Worm (Caenorhabditis elegans) whole organism, L4 larva: ENCODE data around the gene nlp-59.

Experiments
- D1046.2 ChIP-seq: fragments of 200-800 bp; sonication (Bioruptor generic); IDR thresholded peaks from 2 replicates; pipeline ENCODE4 v1.3.6; 2022; ENCODE audit warnings: missing genetic modification characterization, missing compliant biosample characterization
- F10B5.3 ChIP-seq: sonication (generic microtip); optimal IDR thresholded peaks from 2 replicates; lab custom pipeline; 2016; ENCODE audit warnings: mild to moderate bottlenecking, missing genetic modification characterization, missing compliant biosample characterization
- F26F4.8 ChIP-seq: fragments of 200-800 bp; sonication (Bioruptor generic); conservative IDR thresholded peaks from 2 replicates; pipeline ENCODE4 v1.3.6; 2022; ENCODE audit warnings: missing genetic modification characterization, missing compliant biosample characterization
- F37D6.2 ChIP-seq: sonication (generic microtip); optimal IDR thresholded peaks from 2 replicates; lab custom pipeline; 2016; ENCODE audit warnings: mild to moderate bottlenecking, missing genetic modification characterization, missing compliant biosample characterization
- T20F7.1 ChIP-seq: fragments of 200-800 bp; sonication (Bioruptor generic); optimal IDR thresholded peaks from 2 replicates; lab custom pipeline; 2018; ENCODE audit warnings: mild to moderate bottlenecking, missing genetic modification characterization, missing compliant biosample characterization
- ama-1 ChIP-seq: fragments of 150-350 bp; optimal IDR thresholded peaks from 2 replicates; lab custom pipeline; 2014; ENCODE audit warnings: inconsistent platforms, mixed read lengths
- attf-4 ChIP-seq: sonication (generic microtip); optimal IDR thresholded peaks from 3 replicates; lab custom pipeline; 2017; ENCODE audit warnings: missing biosample characterization, missing genetic modification characterization
- ceh-44 ChIP-seq: fragments of 200-800 bp; sonication (Bioruptor generic); IDR thresholded peaks from 2 replicates; pipeline ENCODE4 v1.3.6; 2022; ENCODE audit warnings: missing genetic modification reagents, missing genetic modification characterization, missing compliant biosample characterization
- ctbp-1 ChIP-seq: fragments of 200-800 bp; sonication (Bioruptor generic); IDR thresholded peaks from 2 replicates; pipeline ENCODE4 v1.3.6; 2022; ENCODE audit warnings: missing genetic modification reagents, missing genetic modification characterization, missing compliant biosample characterization
- daf-19 ChIP-seq: fragments of 200-800 bp; sonication (Bioruptor generic); conservative IDR thresholded peaks from 2 replicates; pipeline ENCODE4 v1.3.6; 2022; ENCODE audit warnings: missing genetic modification characterization, missing compliant biosample characterization
- daf-8 ChIP-seq: fragments of 200-800 bp; sonication (Bioruptor generic); IDR thresholded peaks from 2 replicates; pipeline ENCODE4 v1.3.6; 2022; ENCODE audit warnings: missing genetic modification characterization, missing compliant biosample characterization
- dmd-8 ChIP-seq: fragments of 200-800 bp; sonication (Bioruptor generic); IDR thresholded peaks from 2 replicates; pipeline ENCODE4 v1.3.6; 2022; ENCODE audit warnings: missing genetic modification characterization, missing compliant biosample characterization
- dpl-1 ChIP-seq: fragments of 150-350 bp; optimal IDR thresholded peaks from 2 replicates; lab custom pipeline; 2014; ENCODE audit warnings: missing biosample characterization, missing genetic modification reagents, missing genetic modification characterization
- duxl-1 ChIP-seq: sonication (generic microtip); optimal IDR thresholded peaks from 2 replicates; lab custom pipeline; 2016; ENCODE audit warnings: mild to moderate bottlenecking, missing genetic modification characterization, moderate library complexity, missing compliant biosample characterization; ENCODE audit not compliant: poor library complexity
- egl-27 ChIP-seq: sonication (generic microtip); optimal IDR thresholded peaks from 3 replicates; lab custom pipeline; 2017; ENCODE audit warnings: missing biosample characterization, missing genetic modification reagents, missing genetic modification characterization
- fkh-10 ChIP-seq: fragments of 150-350 bp; optimal IDR thresholded peaks from 2 replicates; lab custom pipeline; 2014; ENCODE audit warnings: missing biosample characterization, missing genetic modification reagents, missing genetic modification characterization
- gei-8 ChIP-seq: fragments of 200-800 bp; sonication (Bioruptor generic); optimal IDR thresholded peaks from 2 replicates; lab custom pipeline; 2018; ENCODE audit warnings: mild to moderate bottlenecking, missing genetic modification characterization, missing compliant biosample characterization
- hif-1 ChIP-seq, 2 experiments: sonication (generic microtip); optimal IDR thresholded peaks; 2 replicates each; lab custom pipeline; 2016 to 2017; ENCODE audit warnings: missing compliant biosample characterization in 2 of 2, missing genetic modification characterization in 2 of 2, missing genetic modification reagents in 2 of 2, missing genotype in 2 of 2, mild to moderate bottlenecking in 1 of 2
- hlh-30 ChIP-seq: sonication (generic microtip); optimal IDR thresholded peaks from 2 replicates; lab custom pipeline; 2017; ENCODE audit warnings: antibody characterized with exemption, mild to moderate bottlenecking, missing genetic modification characterization, missing compliant biosample characterization; ENCODE audit not compliant: insufficient read depth
- hmg-1.1 ChIP-seq: fragments of 200-800 bp; sonication (Bioruptor generic); IDR thresholded peaks from 2 replicates; pipeline ENCODE4 v1.3.6; 2022; ENCODE audit warnings: missing genetic modification reagents, missing genetic modification characterization, missing compliant biosample characterization
- lin-13 ChIP-seq: fragments of 150-350 bp; optimal IDR thresholded peaks from 2 replicates; lab custom pipeline; 2014; ENCODE audit warnings: missing biosample characterization, missing genetic modification reagents, missing genetic modification characterization
- lin-15B ChIP-seq: fragments of 150-350 bp; sonication (generic microtip); optimal IDR thresholded peaks from 3 replicates; lab custom pipeline; 2014; ENCODE audit warnings: missing biosample characterization, missing genetic modification characterization
- lin-29 ChIP-seq: fragments of 200-800 bp; sonication (Bioruptor generic); IDR thresholded peaks from 2 replicates; pipeline ENCODE4 v1.3.6; 2022; ENCODE audit warnings: missing genetic modification reagents, missing genetic modification characterization, missing compliant biosample characterization
- lir-3 ChIP-seq: sonication (generic microtip); optimal IDR thresholded peaks from 2 replicates; lab custom pipeline; 2016; ENCODE audit warnings: mild to moderate bottlenecking, missing genetic modification characterization, missing compliant biosample characterization
- lsy-2 ChIP-seq, 2 experiments: fragments of 150-350 bp in 1 of 2; sonication (generic microtip) in 1 of 2; optimal IDR thresholded peaks; 2 replicates each; lab custom pipeline; 2014 to 2017; ENCODE audit warnings: missing biosample characterization in 2 of 2, missing genetic modification characterization in 2 of 2
- madf-9 ChIP-seq: fragments of 200-800 bp; sonication (Bioruptor generic); conservative IDR thresholded peaks from 2 replicates; pipeline ENCODE4 v1.3.6; 2022; ENCODE audit warnings: missing genetic modification reagents, missing genetic modification characterization, missing compliant biosample characterization
- mdl-1 ChIP-seq, 2 experiments: fragments of 150-350 bp in 1 of 2; sonication (generic microtip) in 1 of 2; optimal IDR thresholded peaks; 2 replicates each; lab custom pipeline; 2014 to 2017; ENCODE audit warnings: missing biosample characterization in 2 of 2, missing genetic modification characterization in 2 of 2
- mes-2 ChIP-seq: sonication (generic microtip); optimal IDR thresholded peaks from 2 replicates; lab custom pipeline; 2016; ENCODE audit warnings: missing genotype, mild to moderate bottlenecking, missing genetic modification characterization, missing compliant biosample characterization; ENCODE audit not compliant: poor library complexity, severe bottlenecking
- mxl-2 ChIP-seq: fragments of 200-800 bp; sonication (Bioruptor generic); conservative IDR thresholded peaks from 2 replicates; pipeline ENCODE4 v1.3.6; 2022; ENCODE audit warnings: missing genetic modification reagents, missing genetic modification characterization, missing compliant biosample characterization
- mxl-3 ChIP-seq: fragments of 200-800 bp; sonication (Bioruptor generic); optimal IDR thresholded peaks from 2 replicates; lab custom pipeline; 2018; ENCODE audit warnings: mild to moderate bottlenecking, missing genetic modification characterization, missing compliant biosample characterization
- nhr-10 ChIP-seq: fragments of 150-350 bp; optimal IDR thresholded peaks from 2 replicates; lab custom pipeline; 2014; ENCODE audit warnings: missing biosample characterization, missing genetic modification characterization
- nhr-102 ChIP-seq: sonication (generic microtip); optimal IDR thresholded peaks from 2 replicates; lab custom pipeline; 2016; ENCODE audit warnings: mild to moderate bottlenecking, missing genetic modification characterization, moderate library complexity, missing compliant biosample characterization
- nhr-11 ChIP-seq: fragments of 150-350 bp; optimal IDR thresholded peaks from 2 replicates; lab custom pipeline; 2014; ENCODE audit warnings: missing biosample characterization, missing genetic modification characterization
- nhr-237 ChIP-seq: sonication (generic microtip); optimal IDR thresholded peaks from 2 replicates; lab custom pipeline; 2017; ENCODE audit warnings: missing biosample characterization, missing genetic modification characterization
- nhr-28 ChIP-seq: fragments of 150-350 bp; optimal IDR thresholded peaks from 2 replicates; lab custom pipeline; 2014; ENCODE audit warnings: missing biosample characterization, missing genetic modification characterization
- nhr-42 ChIP-seq: fragments of 200-800 bp; sonication (Bioruptor generic); IDR thresholded peaks from 2 replicates; pipeline ENCODE4 v1.3.6; 2022; ENCODE audit warnings: missing genetic modification characterization, missing compliant biosample characterization
- pha-4 ChIP-seq, 2 experiments: fragments of 150-350 bp in 1 of 2; fragments of 200-800 bp in 1 of 2; sonication (Bioruptor generic) in 1 of 2; IDR thresholded peaks in 1 of 2; optimal IDR thresholded peaks in 1 of 2; 2 replicates each; pipeline versions ENCODE4 v1.3.6 to Lab custom; 2014 to 2022; ENCODE audit warnings: missing genetic modification characterization in 2 of 2, missing genetic modification reagents in 2 of 2, missing biosample characterization in 1 of 2, missing compliant biosample characterization in 1 of 2
- pqm-1 ChIP-seq: sonication (generic microtip); optimal IDR thresholded peaks from 2 replicates; lab custom pipeline; 2017; ENCODE audit warnings: missing biosample characterization, missing genetic modification characterization
- snpc-4 ChIP-seq: fragments of 150-350 bp; optimal IDR thresholded peaks from 2 replicates; lab custom pipeline; 2014; ENCODE audit warnings: missing biosample characterization, missing genetic modification characterization
- tag-97 ChIP-seq: fragments of 200-800 bp; sonication (Bioruptor generic); IDR thresholded peaks from 2 replicates; pipeline ENCODE4 v1.3.6; 2022; ENCODE audit warnings: missing genetic modification characterization, missing compliant biosample characterization
- unc-130 ChIP-seq: sonication (generic microtip); optimal IDR thresholded peaks from 2 replicates; lab custom pipeline; 2016; ENCODE audit warnings: missing genetic modification reagents, missing genetic modification characterization, missing compliant biosample characterization
- unc-39 ChIP-seq: sonication (generic microtip); optimal IDR thresholded peaks from 2 replicates; lab custom pipeline; 2017; ENCODE audit warnings: missing biosample characterization, missing genetic modification characterization
- unc-62 ChIP-seq, 3 experiments: fragments of 150-350 bp in 1 of 3; sonication (generic microtip); optimal IDR thresholded peaks in 2 of 3; peaks in 1 of 3; 1 replicate in 1 of 3; 2 replicates in 2 of 3; lab custom pipeline; 2014 to 2017; ENCODE audit warnings: missing biosample characterization in 3 of 3, missing genetic modification characterization in 3 of 3, missing genetic modification reagents in 3 of 3, missing genotype in 1 of 3
- vab-7 ChIP-seq: fragments of 200-800 bp; sonication (Bioruptor generic); IDR thresholded peaks from 2 replicates; pipeline ENCODE4 v1.3.6; 2022; ENCODE audit warnings: missing genetic modification reagents, missing genetic modification characterization, missing compliant biosample characterization
- zag-1 ChIP-seq: fragments of 150-350 bp; optimal IDR thresholded peaks from 2 replicates; lab custom pipeline; 2014; ENCODE audit warnings: missing biosample characterization, missing genetic modification characterization
- zfp-3 ChIP-seq: fragments of 200-800 bp; sonication (Bioruptor generic); conservative IDR thresholded peaks from 2 replicates; pipeline ENCODE4 v1.3.6; 2022; ENCODE audit warnings: missing genetic modification reagents, missing genetic modification characterization, missing compliant biosample characterization
- zip-11 ChIP-seq: fragments of 200-800 bp; sonication (Bioruptor generic); IDR thresholded peaks from 2 replicates; pipeline ENCODE4 v1.3.6; 2022; ENCODE audit warnings: missing genetic modification characterization, missing compliant biosample characterization

nlp-59 gene

ce11 chrV:15011560-15011959 lies 40.3 kb downstream of the nlp-59 start, which contains the start of gene nmr-2:
Gene nmr-2 (minus strand): TSS chrV:15011660.
- TF ChIP-seq nhr-42 (GFP tag; lab: Robert Waterston, UW) (no peak), lir-3 (tag; lab: Kevin White, UChicago) (no peak), ama-1 (lab: Kevin White, UChicago) (peak; percentile 42)
- TF ChIP-seq, all 104 proteins: peak for 1

ce11 chrV:15012542-15013301 lies 41.5 kb downstream of the nlp-59 start:
- TF ChIP-seq mxl-3 (no peak), lin-13 (GFP tag; lab: Kevin White, UChicago) (no peak), gei-8 (GFP tag; lab: Kevin White, UChicago) (peak; percentile 46), F26F4.8 (no peak), mes-2 (peak; percentile 26), lin-15B (tag; lab: Kevin White, UChicago) (no peak), nhr-10 (tag; lab: Kevin White, UChicago) (no peak), madf-9 (GFP tag; lab: Robert Waterston, UW) (no peak), nhr-237 (tag; lab: Kevin White, UChicago) (no peak), unc-39 (tag; lab: Kevin White, UChicago) (no peak), egl-27 (tag; lab: Kevin White, UChicago) (no peak), daf-8 (no peak), pha-4 (GFP tag; IDR thresholded peaks at IDR 0.05; lab: Robert Waterston, UW) (0 out of 2 replicates have a peak, but pooled peaks have one; percentile 33), pha-4 (tag; optimal IDR thresholded peaks at IDR 0.05; lab: Kevin White, UChicago) (no peak), zag-1 (tag; lab: Kevin White, UChicago) (no peak), D1046.2 (GFP tag; lab: Robert Waterston, UW) (no peak), nhr-102 (tag; lab: Kevin White, UChicago) (no peak), unc-130 (GFP tag; lab: Kevin White, UChicago) (no peak), hlh-30 (peak; percentile 29), duxl-1 (no peak), T20F7.1 (GFP tag; lab: Kevin White, UChicago) (peak; percentile 17), nhr-11 (tag; lab: Kevin White, UChicago) (no peak), ceh-44 (0 out of 2 replicates have a peak, but pooled peaks have one; percentile 19), nhr-28 (tag; lab: Kevin White, UChicago) (no peak), mxl-2 (no peak), lsy-2 (tag; optimal IDR thresholded peaks at IDR 0.05; lab: Kevin White, UChicago) (no peak), hmg-1.1 (GFP tag; lab: Robert Waterston, UW) (peak; percentile 17; the same call in 1 of the 2 replicates), lin-29 (GFP tag; lab: Robert Waterston, UW) (no peak), attf-4 (tag; lab: Kevin White, UChicago) (no peak), vab-7 (GFP tag; lab: Robert Waterston, UW) (peak; percentile 60), dmd-8 (GFP tag; lab: Robert Waterston, UW) (peak; percentile 41; the same call in 1 of the 2 replicates), ctbp-1 (GFP tag; lab: Robert Waterston, UW) (no peak), F10B5.3 (tag; lab: Kevin White, UChicago) (no peak), pqm-1 (tag; lab: Kevin White, UChicago) (no peak), snpc-4 (no peak), tag-97 (GFP tag; lab: Robert Waterston, UW) (no peak), zfp-3 (GFP tag; lab: Robert Waterston, UW) (no peak), unc-62 (GFP tag; optimal IDR thresholded peaks at IDR 0.05 in 1 of 2; lab: Kevin White, UChicago) (peak in 1 of 2 experiments; percentile 60), unc-62 (tag; optimal IDR thresholded peaks at IDR 0.05; lab: Kevin White, UChicago) (no peak), F37D6.2 (tag; lab: Kevin White, UChicago) (no peak), zip-11 (GFP tag; lab: Robert Waterston, UW) (no peak), hif-1 (tag; optimal IDR thresholded peaks at IDR 0.05; lab: Kevin White, UChicago) (no peak), dpl-1 (no peak), fkh-10 (no peak), mdl-1 (tag; optimal IDR thresholded peaks at IDR 0.05; lab: Kevin White, UChicago) (no peak), daf-19 (GFP tag; lab: Robert Waterston, UW) (no peak)
